Fruit fly (Drosophila melanogaster) whole organism, embryonic: Measurements from ENCODE around the gene ND-49L.

Experiments used
- CG18476 ChIP-seq: fragments of 200-800 bp; sonication (Bioruptor generic); optimal IDR thresholded peaks from 2 replicates; lab custom pipeline; 2016; ENCODE audit warnings: missing biosample characterization, mild to moderate bottlenecking, missing genetic modification characterization
- CG18764 ChIP-seq: fragments of 200-800 bp; sonication (Bioruptor generic); optimal IDR thresholded peaks from 3 replicates; lab custom pipeline; 2016; ENCODE audit warnings: missing biosample characterization, missing genetic modification characterization
- CG2129 ChIP-seq: fragments of 200-800 bp; sonication (Bioruptor generic); IDR thresholded peaks from 2 replicates; pipeline ENCODE4 v1.3.6; 2022; ENCODE audit warnings: missing biosample characterization, missing genetic modification characterization; ENCODE audit not compliant: partially characterized antibody
- CG9727 ChIP-seq: fragments of 200-800 bp; sonication (Bioruptor generic); optimal IDR thresholded peaks from 3 replicates; lab custom pipeline; 2017; ENCODE audit warnings: missing biosample characterization, mild to moderate bottlenecking, missing genetic modification characterization
- H2.0 ChIP-seq: fragments of 200-800 bp; sonication (Bioruptor generic); IDR thresholded peaks from 2 replicates; pipeline ENCODE4 v1.3.6; 2022; ENCODE audit warnings: missing biosample characterization, missing genetic modification characterization
- HmgD ChIP-seq: fragments of 200-800 bp; sonication (Bioruptor generic); optimal IDR thresholded peaks from 3 replicates; lab custom pipeline; 2016; ENCODE audit warnings: missing biosample characterization, missing genetic modification characterization
- bbx ChIP-seq: fragments of 200-800 bp; sonication (Bioruptor generic); IDR thresholded peaks from 2 replicates; pipeline ENCODE4 v1.3.6; 2022; ENCODE audit warnings: missing biosample characterization, missing genetic modification characterization; ENCODE audit not compliant: partially characterized antibody
- emc ChIP-seq: fragments of 200-800 bp; sonication (Bioruptor generic); optimal IDR thresholded peaks from 2 replicates; lab custom pipeline; 2016; ENCODE audit warnings: missing biosample characterization, missing genetic modification characterization
- fd96Cb ChIP-seq: fragments of 200-800 bp; sonication (Bioruptor generic); optimal IDR thresholded peaks from 2 replicates; lab custom pipeline; 2018; ENCODE audit warnings: missing biosample characterization, mild to moderate bottlenecking, missing genetic modification characterization, moderate library complexity
- lola ChIP-seq, 3 experiments: fragments of >200 bp in 2 of 3; fragments of 200-800 bp in 1 of 3; sonication (Bioruptor generic) in 1 of 3; optimal IDR thresholded peaks; 2 replicates each; lab custom pipeline; 2017 to 2019; ENCODE audit warnings: missing biosample characterization in 3 of 3, missing genetic modification characterization in 3 of 3, mild to moderate bottlenecking in 1 of 3, moderate library complexity in 1 of 3
- row ChIP-seq: fragments of 200-800 bp; sonication (Bioruptor generic); IDR thresholded peaks from 3 replicates; pipeline ENCODE4 v1.3.6; 2022; ENCODE audit warnings: missing biosample characterization, missing genetic modification characterization
- unpg ChIP-seq: fragments of 200-800 bp; sonication (Bioruptor generic); optimal IDR thresholded peaks from 3 replicates; lab custom pipeline; 2018; ENCODE audit warnings: missing biosample characterization, mild to moderate bottlenecking, missing genetic modification characterization, moderate library complexity
- yki ChIP-seq: fragments of >200 bp; optimal IDR thresholded peaks from 3 replicates; lab custom pipeline; 2018
- zfh2 ChIP-seq: fragments of 200-800 bp; sonication (Bioruptor generic); optimal IDR thresholded peaks from 2 replicates; lab custom pipeline; 2016; ENCODE audit warnings: missing biosample characterization, missing genetic modification characterization

- TF ChIP-seq emc (no peak), zfh2 (GFP tag; lab: Kevin White, UChicago) (no peak), row (GFP tag; lab: Robert Waterston, UW) (no peak), bbx (GFP tag; lab: Robert Waterston, UW) (no peak), CG9727 (GFP tag; lab: Kevin White, UChicago) (no peak), lola (GFP tag; optimal IDR thresholded peaks at IDR 0.05; lab: Kevin White, UChicago) (no peak), H2.0 (GFP tag; lab: Robert Waterston, UW) (no peak), HmgD (GFP tag; lab: Kevin White, UChicago) (no peak), yki (lab: Kevin White, UChicago) (no peak), CG18764 (GFP tag; lab: Kevin White, UChicago) (no peak), CG2129 (GFP tag; lab: Robert Waterston, UW) (no peak), fd96Cb (tag; lab: Kevin White, UChicago) (no peak), CG18476 (no peak), unpg (no peak)
Measured at dm6 chr3R:25322657-25323056, 35.4 kb upstream of the ND-49L start, which contains the start of gene CG10562.
